Fruit fly (Drosophila melanogaster) whole organism: Measurements from ENCODE around the gene CG31321.

Experiments used
- CG8478 ChIP-seq: fragments of >200 bp; optimal IDR thresholded peaks from 2 replicates; lab custom pipeline; 2018; ENCODE audit warnings: inconsistent platforms
- Dll ChIP-seq: fragments of >200 bp; optimal IDR thresholded peaks from 2 replicates; lab custom pipeline; 2017
- EcR ChIP-seq, 2 experiments: fragments of >200 bp; optimal IDR thresholded peaks; 2 replicates each; lab custom pipeline; 2017; ENCODE audit warnings: missing biosample characterization in 2 of 2, missing genetic modification characterization in 2 of 2, missing genetic modification reagents in 2 of 2
- pan ChIP-seq: fragments of >200 bp; optimal IDR thresholded peaks from 2 replicates; lab custom pipeline; 2017
- psq ChIP-seq: fragments of >200 bp; optimal IDR thresholded peaks from 2 replicates; lab custom pipeline; 2017
- usp ChIP-seq: fragments of >200 bp; optimal IDR thresholded peaks from 2 replicates; lab custom pipeline; 2017; ENCODE audit warnings: missing biosample characterization, missing genetic modification characterization, mixed read lengths

Gene CG31321

DNA sequence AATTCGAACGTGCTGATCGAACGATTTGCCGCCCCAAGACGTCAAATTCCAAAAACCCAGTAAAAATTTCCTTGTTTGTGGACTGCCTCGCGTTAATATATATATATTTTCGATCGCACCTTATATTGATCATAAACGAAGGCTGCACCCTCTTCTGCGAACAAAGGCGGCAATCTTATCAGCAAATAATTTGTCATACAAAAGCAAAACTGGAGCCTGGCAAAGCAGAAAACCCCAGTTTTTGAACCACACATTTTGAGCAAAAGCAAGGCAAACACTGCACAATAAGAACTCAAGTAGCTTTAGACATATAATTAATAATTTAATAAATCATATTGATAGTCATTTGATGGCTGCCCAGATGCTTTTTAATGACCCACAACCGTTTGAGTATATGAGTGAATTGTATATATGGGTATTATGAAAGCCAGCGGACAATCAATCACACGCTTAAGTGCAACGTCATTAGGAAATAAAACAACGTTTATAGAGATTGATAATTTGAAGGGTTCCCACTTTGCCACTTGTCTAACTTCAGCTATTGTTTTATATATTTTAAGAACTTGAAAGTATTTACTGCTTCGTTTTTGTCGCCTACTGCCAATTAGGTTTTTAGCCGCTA, 15.7 kb upstream of the CG31321 start:
- TF ChIP-seq psq (lab: Kevin White, UChicago): no peak
- TF ChIP-seq EcR (GFP tag; optimal IDR thresholded peaks at IDR 0.05; lab: Kevin White, UChicago): no peak
- TF ChIP-seq CG8478: no peak
- no peak for TF ChIP-seq usp (GFP tag; lab: Kevin White, UChicago)
- TF ChIP-seq Dll (lab: Kevin White, UChicago): no peak
- no peak for TF ChIP-seq pan

DNA sequence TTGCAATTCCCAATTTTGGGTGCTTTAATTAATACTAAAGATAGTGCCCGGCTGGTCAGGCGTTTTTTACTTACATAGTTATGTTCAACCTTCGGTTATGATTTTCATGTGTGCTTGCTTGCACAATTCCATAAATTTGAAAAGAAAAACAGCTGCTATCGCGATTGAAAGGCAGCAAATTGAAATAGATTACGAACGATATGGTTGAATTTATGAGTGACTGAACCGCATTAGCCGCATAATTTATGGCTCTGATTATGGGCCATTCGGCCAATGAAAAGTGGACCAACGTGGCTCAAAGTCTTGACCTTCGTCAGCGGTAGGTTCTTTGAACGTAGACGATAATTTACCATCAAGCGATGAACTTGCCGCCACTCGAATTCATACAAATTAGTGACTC, 14.0 kb upstream of the CG31321 start:
- TF ChIP-seq psq (lab: Kevin White, UChicago): no peak

DNA sequence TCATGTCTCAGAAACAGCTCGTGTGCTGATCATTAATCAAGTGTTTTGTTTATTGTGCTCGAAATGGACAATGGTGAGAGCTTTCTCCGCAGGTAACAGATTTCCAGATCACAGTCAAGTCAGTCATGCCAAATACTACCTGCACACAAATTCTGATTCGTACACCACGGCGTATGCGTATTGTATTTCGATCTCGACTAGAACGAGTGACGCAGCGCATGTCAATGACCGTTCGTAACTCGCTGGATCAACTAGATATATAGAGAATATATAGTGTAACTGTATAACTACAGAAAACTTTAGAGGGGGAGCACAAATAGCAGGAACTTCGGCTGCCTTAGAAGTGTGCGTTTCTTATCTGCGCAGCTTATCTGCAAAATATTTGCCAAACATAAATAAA, 13.5 kb upstream of the CG31321 start:
- TF ChIP-seq pan: no peak
- no peak for TF ChIP-seq CG8478
- TF ChIP-seq usp (GFP tag; lab: Kevin White, UChicago): no peak

- TF ChIP-seq usp (GFP tag; lab: Kevin White, UChicago): no peak
- no peak for TF ChIP-seq pan
- no peak for TF ChIP-seq psq (lab: Kevin White, UChicago)
- TF ChIP-seq Dll (lab: Kevin White, UChicago): no peak
- no peak for TF ChIP-seq CG8478
- no peak for TF ChIP-seq EcR (GFP tag; optimal IDR thresholded peaks at IDR 0.05; lab: Kevin White, UChicago)
Measured at dm6 chr3R:14297489-14297888, 12.7 kb upstream of the CG31321 start.

DNA sequence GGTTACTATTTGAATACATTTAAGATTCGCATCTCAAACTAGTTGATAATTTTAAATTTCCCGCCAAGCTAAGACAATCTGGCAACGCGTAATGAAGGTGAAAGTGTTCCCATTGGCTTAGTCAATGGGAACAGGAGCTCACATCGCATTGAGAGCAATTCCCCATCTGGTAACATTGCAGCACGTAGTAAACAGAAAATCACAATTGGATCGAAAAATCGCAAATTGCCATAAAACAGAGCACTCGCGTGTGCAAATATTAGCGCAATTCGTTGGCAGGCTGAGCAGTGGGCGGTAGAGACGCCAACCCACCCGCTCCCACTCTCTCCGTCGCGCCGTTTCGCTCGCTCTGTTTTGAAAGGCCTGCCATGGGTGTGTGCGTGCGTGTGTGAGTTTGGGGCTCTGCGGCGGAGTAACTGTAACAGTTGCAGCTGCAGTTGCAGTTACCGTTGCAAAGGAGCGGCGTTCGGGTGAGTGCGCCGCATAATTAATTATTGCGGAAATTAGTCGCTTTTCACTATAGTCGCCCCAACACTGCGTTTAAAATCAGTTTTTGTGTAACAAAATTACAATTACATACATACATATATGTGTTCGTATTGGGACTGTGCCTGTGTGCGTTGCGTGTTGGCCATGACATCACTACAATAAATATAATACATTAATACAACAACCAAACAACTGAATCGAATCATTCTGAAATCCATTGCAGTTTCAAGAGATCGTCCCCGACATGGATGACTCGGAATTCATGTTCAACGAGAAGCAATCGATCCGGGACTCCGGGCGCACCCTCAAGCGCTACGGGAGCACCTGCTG, 11.9 kb upstream of the CG31321 start:
- TF ChIP-seq EcR (GFP tag; optimal IDR thresholded peaks at IDR 0.05; lab: Kevin White, UChicago): no peak
- TF ChIP-seq CG8478: no peak
- no peak for TF ChIP-seq psq (lab: Kevin White, UChicago)
- no peak for TF ChIP-seq Dll (lab: Kevin White, UChicago)
- TF ChIP-seq usp (GFP tag; lab: Kevin White, UChicago): no peak
- TF ChIP-seq pan: no peak

- TF ChIP-seq CG8478: no peak
- TF ChIP-seq pan: no peak
- TF ChIP-seq Dll (lab: Kevin White, UChicago): no peak
- TF ChIP-seq psq (lab: Kevin White, UChicago): no peak
Measured at dm6 chr3R:14299891-14300290, 10.3 kb upstream of the CG31321 start.

DNA sequence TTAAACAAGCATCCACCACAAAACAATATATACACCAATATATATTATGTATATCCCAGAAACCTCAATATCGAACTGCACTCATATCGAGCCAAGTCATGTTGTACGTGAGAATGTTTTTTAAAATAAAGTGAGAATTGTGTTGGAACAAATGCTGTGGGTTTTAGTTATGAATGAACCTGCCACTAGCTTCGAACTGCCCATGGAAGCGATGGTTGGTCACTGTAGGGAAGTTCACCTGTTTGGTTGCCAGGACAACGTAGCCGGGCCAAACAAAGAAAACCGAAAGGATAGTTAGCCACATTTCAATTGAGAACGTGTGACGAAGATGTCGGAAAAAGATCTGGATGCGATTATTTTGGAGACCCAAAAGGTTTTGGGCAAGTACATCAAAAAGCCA, 8.0 kb upstream of the CG31321 start, which contains the start of gene IFT54:
Gene IFT54, plus strand, starts transcription at position 301 of the 400 bp plus-strand sequence.
- TF ChIP-seq Dll (lab: Kevin White, UChicago) (no peak), EcR (GFP tag; optimal IDR thresholded peaks at IDR 0.05; lab: Kevin White, UChicago) (no peak), CG8478 (no peak)

DNA sequence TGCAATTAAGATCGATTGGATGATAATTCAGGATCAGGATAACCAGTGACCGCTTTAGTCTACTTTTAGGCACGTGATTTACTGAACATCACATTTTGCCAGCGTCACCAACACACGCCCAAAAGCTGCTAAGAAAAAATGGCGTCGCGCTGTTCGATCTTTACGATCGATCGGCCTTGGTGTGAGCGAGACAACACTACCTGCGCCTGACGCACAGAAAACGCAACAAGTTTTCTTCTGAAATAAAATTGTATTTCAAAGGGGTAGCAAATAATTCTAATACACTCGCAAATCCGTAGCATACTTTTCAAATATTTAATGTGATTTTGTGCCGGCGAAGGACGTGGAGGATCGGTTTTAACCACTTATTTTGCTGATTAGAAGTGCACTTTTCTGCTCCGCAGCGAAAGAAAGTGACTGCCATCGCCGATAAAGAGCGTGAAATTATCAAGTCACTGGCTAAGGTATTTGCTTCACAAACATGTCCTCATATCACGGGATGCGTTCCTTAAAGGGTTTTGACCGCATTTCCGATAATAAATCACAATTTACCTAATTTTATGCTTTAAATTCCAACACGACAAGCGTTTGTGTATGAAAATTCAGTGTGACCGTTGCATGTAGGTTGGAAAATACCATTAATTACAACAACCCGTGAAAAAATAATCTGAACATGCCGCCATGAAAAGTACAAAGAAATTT, 2.0 kb upstream of the CG31321 start:
- peak; percentile 22 for TF ChIP-seq CG8478
- TF ChIP-seq Dll (lab: Kevin White, UChicago): no peak

DNA sequence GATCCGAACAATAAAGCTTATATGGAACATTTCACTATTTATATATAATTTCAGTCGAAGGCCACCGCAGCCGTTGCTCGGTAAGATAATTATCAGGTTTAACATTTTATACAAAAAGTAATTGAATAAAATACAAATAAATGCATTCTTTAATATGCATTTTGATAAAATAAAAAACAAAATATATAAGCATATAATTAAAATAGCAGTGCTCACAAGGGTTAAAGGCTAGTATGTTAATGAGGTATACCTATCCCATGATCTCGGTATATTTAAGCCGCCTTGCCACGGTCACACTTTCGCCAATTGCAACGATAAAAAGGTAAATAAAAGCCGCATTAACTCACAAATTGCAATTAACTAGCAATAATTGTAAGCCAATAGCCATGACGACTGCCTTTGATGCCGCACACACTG, 1.4 kb upstream of the CG31321 start, which contains the start of gene Polr2I:
Gene Polr2I, plus strand, starts transcription at position 289 of the 417 bp plus-strand sequence.
- no peak for TF ChIP-seq pan
- TF ChIP-seq psq (lab: Kevin White, UChicago): no peak
- no peak for TF ChIP-seq usp (GFP tag; lab: Kevin White, UChicago)
- TF ChIP-seq Dll (lab: Kevin White, UChicago): no peak
- TF ChIP-seq CG8478: no peak
- TF ChIP-seq EcR (GFP tag; optimal IDR thresholded peaks at IDR 0.05; lab: Kevin White, UChicago): no peak

DNA sequence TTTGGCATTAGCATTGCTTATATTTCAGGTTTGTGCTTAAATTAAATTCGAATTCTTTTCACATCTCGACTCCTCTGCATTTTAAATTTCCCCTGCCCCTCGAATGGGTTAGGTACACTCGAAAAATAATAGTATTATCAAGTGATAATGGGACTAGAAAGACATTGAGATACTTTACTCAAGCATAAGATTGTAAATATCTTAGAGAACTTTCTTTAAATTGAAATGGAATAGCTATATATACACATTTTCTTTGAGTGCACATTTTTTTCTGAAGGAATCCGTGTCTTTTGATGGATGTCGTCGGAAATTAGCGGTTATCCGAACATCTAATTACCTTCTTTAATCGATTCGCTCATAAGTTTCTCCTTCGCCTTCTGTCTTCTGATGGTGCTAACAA, 865 bp downstream of the CG31321 start:
- TF ChIP-seq usp (GFP tag; lab: Kevin White, UChicago) (no peak), CG8478 (no peak), pan (no peak), psq (lab: Kevin White, UChicago) (no peak), EcR (GFP tag; optimal IDR thresholded peaks at IDR 0.05; lab: Kevin White, UChicago) (no peak), Dll (lab: Kevin White, UChicago) (no peak)

- TF ChIP-seq usp (GFP tag; lab: Kevin White, UChicago) (no peak), pan (no peak), EcR (GFP tag; optimal IDR thresholded peaks at IDR 0.05; lab: Kevin White, UChicago) (no peak), psq (lab: Kevin White, UChicago) (no peak), CG8478 (no peak), Dll (lab: Kevin White, UChicago) (no peak)
Measured at dm6 chr3R:14314554-14314953, 4.4 kb downstream of the CG31321 start, which contains the start of gene Crz. TSS of gene Crz (plus strand) at chr3R:14314854.

DNA sequence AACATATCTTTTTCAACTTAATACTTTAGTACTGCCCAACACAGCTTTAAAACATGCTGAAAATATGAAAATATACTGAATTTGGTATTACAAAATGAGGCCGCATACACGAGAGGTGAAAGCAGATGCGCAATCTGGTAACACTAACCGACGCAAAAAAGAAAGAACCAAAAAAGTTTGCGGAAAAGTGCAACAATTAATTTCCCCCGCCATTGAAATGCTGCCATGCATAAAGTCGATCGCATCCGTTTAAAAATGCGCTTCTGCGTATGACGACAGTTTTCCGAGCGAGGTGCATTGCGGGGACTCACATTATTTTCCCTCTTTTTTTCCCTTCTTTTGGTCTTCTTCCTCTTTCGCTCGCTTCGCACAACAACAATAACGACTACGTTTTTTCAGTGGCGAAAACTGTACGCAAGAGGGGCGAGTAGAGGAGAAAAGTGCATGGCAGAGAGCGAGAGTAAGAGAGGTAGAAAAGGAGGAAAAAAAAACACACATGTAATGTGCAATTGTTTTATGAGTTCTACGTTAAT, 5.8 kb downstream of the CG31321 start, which contains the start of gene Set8:
Gene Set8, plus strand, starts transcription at position 127 of the 533 bp plus-strand sequence.
- TF ChIP-seq EcR (GFP tag; optimal IDR thresholded peaks at IDR 0.05; lab: Kevin White, UChicago) (no peak), psq (lab: Kevin White, UChicago) (no peak), usp (GFP tag; lab: Kevin White, UChicago) (no peak), Dll (lab: Kevin White, UChicago) (no peak), CG8478 (no peak), pan (no peak)
